Fruit fly (Drosophila melanogaster) whole organism: ENCODE data around the gene CG3662.

Experiments used
- CG8478 ChIP-seq: fragments of >200 bp; optimal IDR thresholded peaks from 2 replicates; lab custom pipeline; 2018; ENCODE audit warnings: inconsistent platforms
- Dll ChIP-seq: fragments of >200 bp; optimal IDR thresholded peaks from 2 replicates; lab custom pipeline; 2017
- EcR ChIP-seq, 2 experiments: fragments of >200 bp; optimal IDR thresholded peaks; 2 replicates each; lab custom pipeline; 2017; ENCODE audit warnings: missing biosample characterization in 2 of 2, missing genetic modification characterization in 2 of 2, missing genetic modification reagents in 2 of 2
- psq ChIP-seq: fragments of >200 bp; optimal IDR thresholded peaks from 2 replicates; lab custom pipeline; 2017

- TF ChIP-seq EcR (GFP tag; optimal IDR thresholded peaks at IDR 0.05; lab: Kevin White, UChicago) = no peak
- no peak for TF ChIP-seq psq (lab: Kevin White, UChicago)
- TF ChIP-seq CG8478 = no peak
- TF ChIP-seq Dll = no peak
Observed at dm6 chr2L:871419-871846, 50.3 kb downstream of the CG3662 start.
